Worm (Caenorhabditis elegans): ENCODE data around the gene Y38F1A.2.

Gene Y38F1A.2

ce11 chrII:12914514-12915075 is 40.2 kb upstream of the Y38F1A.2 start, which contains the start of gene F35C5.12 (continued):
- TF ChIP-seq mdl-1 (tag; optimal IDR thresholded peaks at IDR 0.05) (no peak), tag-97 (GFP tag; IDR thresholded peaks at IDR 0.05) (no peak), pqm-1 (tag; optimal IDR thresholded peaks at IDR 0.05) (no peak), duxl-1 (tag; optimal IDR thresholded peaks at IDR 0.05; ENCODE audit: poor library complexity) (peak; percentile 10)

- TF ChIP-seq tra-1 (GFP tag; IDR thresholded peaks at IDR 0.05): no peak
- TF ChIP-seq unc-130 (GFP tag; optimal IDR thresholded peaks at IDR 0.05): peak; percentile 72
- TF ChIP-seq jun-1 (tag; optimal IDR thresholded peaks at IDR 0.05): no peak
- no peak for TF ChIP-seq pqm-1 (tag; optimal IDR thresholded peaks at IDR 0.05)
- TF ChIP-seq lin-38 (GFP tag; IDR thresholded peaks at IDR 0.05): peak; percentile 51; the same call in 1 of the 2 replicates
- TF ChIP-seq ceh-82 (tag; optimal IDR thresholded peaks at IDR 0.05): no peak
- no peak for TF ChIP-seq nhr-6 (tag; optimal IDR thresholded peaks at IDR 0.05)
- no peak for TF ChIP-seq mep-1 (tag; optimal IDR thresholded peaks at IDR 0.05)
- TF ChIP-seq Y48G9A.11 (GFP tag; IDR thresholded peaks at IDR 0.05): peak; percentile 100
- peak; percentile 56 for TF ChIP-seq mes-2 (tag; optimal IDR thresholded peaks at IDR 0.05; ENCODE audit: poor library complexity, severe bottlenecking)
- no peak for TF ChIP-seq saeg-2 (GFP tag; IDR thresholded peaks at IDR 0.05)
- no peak for TF ChIP-seq ztf-11 (tag; optimal IDR thresholded peaks at IDR 0.05)
- TF ChIP-seq egl-27 (tag; optimal IDR thresholded peaks at IDR 0.05): no peak
- TF ChIP-seq mdl-1 (tag; optimal IDR thresholded peaks at IDR 0.05): no peak
- no peak for TF ChIP-seq aly-2 (tag; optimal IDR thresholded peaks at IDR 0.05)
- TF ChIP-seq ceh-32 (tag; optimal IDR thresholded peaks at IDR 0.05; ENCODE audit: poor library complexity): no peak
- no peak for TF ChIP-seq set-16 (GFP tag; IDR thresholded peaks at IDR 0.05)
- no peak for TF ChIP-seq dpl-1 (GFP tag; optimal IDR thresholded peaks at IDR 0.05)
- no peak for TF ChIP-seq daf-16 (GFP tag; optimal IDR thresholded peaks at IDR 0.05)
- TF ChIP-seq daf-16 (tag; optimal IDR thresholded peaks at IDR 0.05): no peak
- TF ChIP-seq Y75B8A.6 (GFP tag; IDR thresholded peaks at IDR 0.05): no peak
- TF ChIP-seq lsy-2 (tag; optimal IDR thresholded peaks at IDR 0.05): peak in 1 of 2 experiments; percentile 87
- no peak for TF ChIP-seq hlh-11 (tag; optimal IDR thresholded peaks at IDR 0.05)
- TF ChIP-seq R02D3.7 (tag; optimal IDR thresholded peaks at IDR 0.05): peak; percentile 60
- TF ChIP-seq ZK337.2 (GFP tag; IDR thresholded peaks at IDR 0.05): no peak
- TF ChIP-seq lin-13 (GFP tag; optimal IDR thresholded peaks at IDR 0.05): peak; percentile 34
- no peak for TF ChIP-seq egl-43 (GFP tag; IDR thresholded peaks at IDR 0.05)
- TF ChIP-seq mdt-29 (GFP tag; IDR thresholded peaks at IDR 0.05): no peak
- no peak for TF ChIP-seq nhr-42 (GFP tag; IDR thresholded peaks at IDR 0.05)
- no peak for TF ChIP-seq duxl-1 (tag; optimal IDR thresholded peaks at IDR 0.05; ENCODE audit: poor library complexity)
- no peak for TF ChIP-seq lin-15B (tag; optimal IDR thresholded peaks at IDR 0.05)
- TF ChIP-seq nhr-41 (GFP tag; IDR thresholded peaks at IDR 0.05): no peak
- TF ChIP-seq unc-39 (tag; optimal IDR thresholded peaks at IDR 0.05): no peak
- TF ChIP-seq nhr-11 (tag; optimal IDR thresholded peaks at IDR 0.05): no peak
These were observed 35.7 kb upstream of the Y38F1A.2 start, which contains the start of the genes F58G1.2 and wago-4 for ce11 chrII:12918960-12919553. Gene F58G1.2, minus strand, starts transcription at chrII:12919010. Gene wago-4, plus strand, starts transcription at chrII:12919551.

- TF ChIP-seq T26A8.4 (GFP tag; IDR thresholded peaks at IDR 0.05) (no peak), unc-62 (GFP tag; optimal IDR thresholded peaks at IDR 0.05 in 1 of 2) (peak in 1 of 2 experiments; percentile 98), unc-62 (tag; optimal IDR thresholded peaks at IDR 0.05) (no peak)
These were observed 33.3 kb upstream of the Y38F1A.2 start for ce11 chrII:12921478-12921877.
